Fruit fly (Drosophila melanogaster): ENCODE results near the gene net.

dm6 chr2L:130691-131090 lies 43.5 kb upstream of the net start, which contains the start of gene CG3164:
- no peak for TF ChIP-seq CG11617 (GFP tag; optimal IDR thresholded peaks at IDR 0.05)
- TF ChIP-seq ovo (GFP tag; optimal IDR thresholded peaks at IDR 0.05): no peak
- TF ChIP-seq tj (GFP tag; optimal IDR thresholded peaks at IDR 0.05): no peak
- no peak for TF ChIP-seq CG7101 (tag; optimal IDR thresholded peaks at IDR 0.05)
- TF ChIP-seq CG7045 (GFP tag; optimal IDR thresholded peaks at IDR 0.05): no peak
- TF ChIP-seq CG12768 (GFP tag; optimal IDR thresholded peaks at IDR 0.05): no peak
- TF ChIP-seq cic (GFP tag; optimal IDR thresholded peaks at IDR 0.05): no peak

Data from whole organism, adult.